Worm (Caenorhabditis elegans) whole organism, L2 larva: Measurements from ENCODE around the gene oac-38.

ENCODE experiments used
- R02D3.7 ChIP-seq: fragments of 150-350 bp; optimal IDR thresholded peaks from 2 replicates; lab custom pipeline; 2014; ENCODE audit warnings: missing biosample characterization, missing genetic modification characterization
- ZK546.5 ChIP-seq: sonication (generic microtip); optimal IDR thresholded peaks from 2 replicates; lab custom pipeline; 2017; ENCODE audit warnings: missing biosample characterization, missing genetic modification characterization
- alr-1 ChIP-seq: fragments of 150-350 bp; optimal IDR thresholded peaks from 2 replicates; lab custom pipeline; 2014; ENCODE audit warnings: missing biosample characterization, missing genetic modification characterization
- aly-2 ChIP-seq: fragments of 150-350 bp; optimal IDR thresholded peaks from 2 replicates; lab custom pipeline; 2014; ENCODE audit warnings: missing biosample characterization, missing genetic modification characterization
- ama-1 ChIP-seq: fragments of 150-350 bp; optimal IDR thresholded peaks from 2 replicates; lab custom pipeline; 2018; ENCODE audit warnings: inconsistent platforms
- ceh-82 ChIP-seq: fragments of 150-350 bp; optimal IDR thresholded peaks from 2 replicates; lab custom pipeline; 2014; ENCODE audit warnings: missing biosample characterization, missing genetic modification characterization
- lin-13 ChIP-seq: fragments of 150-350 bp; optimal IDR thresholded peaks from 2 replicates; lab custom pipeline; 2014; ENCODE audit warnings: missing biosample characterization, missing genetic modification reagents, missing genetic modification characterization
- mdl-1 ChIP-seq, 2 experiments: fragments of 150-350 bp in 1 of 2; sonication (generic microtip) in 1 of 2; optimal IDR thresholded peaks; 2 replicates each; lab custom pipeline; 2017; ENCODE audit warnings: missing biosample characterization in 2 of 2, missing genetic modification characterization in 2 of 2
- nhr-11 ChIP-seq: fragments of 150-350 bp; optimal IDR thresholded peaks from 2 replicates; lab custom pipeline; 2014; ENCODE audit warnings: missing biosample characterization, missing genetic modification characterization
- nhr-23 ChIP-seq: fragments of 150-350 bp; optimal IDR thresholded peaks from 2 replicates; lab custom pipeline; 2014; ENCODE audit warnings: missing biosample characterization, missing genetic modification reagents, missing genetic modification characterization
- nhr-25 ChIP-seq: fragments of 150-350 bp; sonication (generic microtip); optimal IDR thresholded peaks from 3 replicates; lab custom pipeline; 2014; ENCODE audit warnings: missing biosample characterization, missing genetic modification characterization
- zag-1 ChIP-seq: fragments of 150-350 bp; optimal IDR thresholded peaks from 2 replicates; lab custom pipeline; 2014; ENCODE audit warnings: missing biosample characterization, missing genetic modification characterization
- ztf-4 ChIP-seq: fragments of 150-350 bp; optimal IDR thresholded peaks from 2 replicates; lab custom pipeline; 2014; ENCODE audit warnings: missing biosample characterization, missing genetic modification characterization

DNA sequence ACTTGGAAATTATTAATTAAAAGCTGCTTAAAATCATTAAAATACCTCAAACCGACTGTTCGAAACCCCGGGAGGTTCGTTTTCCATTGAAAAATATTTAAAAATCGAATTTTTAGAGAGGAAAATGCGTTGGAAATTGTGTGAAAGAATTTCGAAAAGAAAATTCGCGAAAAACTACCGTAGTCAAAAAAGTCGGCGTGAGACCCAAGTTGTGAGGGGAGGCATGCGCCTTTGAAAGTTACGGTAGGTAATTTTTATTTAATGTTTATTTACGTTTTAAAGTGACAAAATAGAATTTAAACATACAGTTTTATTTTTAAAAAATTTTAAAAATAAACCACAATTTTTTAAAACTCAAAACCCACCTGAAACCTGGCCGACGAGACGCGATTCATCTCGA, 37.6 kb downstream of the oac-38 start:
- TF ChIP-seq ceh-82 (tag; lab: Kevin White, UChicago): no peak
- no peak for TF ChIP-seq nhr-23 (tag; lab: Kevin White, UChicago)
- no peak for TF ChIP-seq aly-2 (tag; lab: Kevin White, UChicago)
- no peak for TF ChIP-seq mdl-1 (tag; optimal IDR thresholded peaks at IDR 0.05; lab: Kevin White, UChicago)
- TF ChIP-seq ama-1 (lab: Kevin White, UChicago): no peak
- TF ChIP-seq nhr-25 (tag; lab: Kevin White, UChicago): no peak
- TF ChIP-seq R02D3.7 (tag; lab: Kevin White, UChicago): no peak
- no peak for TF ChIP-seq ztf-4
- no peak for TF ChIP-seq ZK546.5 (tag; lab: Kevin White, UChicago)
- no peak for TF ChIP-seq alr-1 (tag; lab: Kevin White, UChicago)
- TF ChIP-seq lin-13 (GFP tag; lab: Kevin White, UChicago): no peak
- TF ChIP-seq zag-1 (tag; lab: Kevin White, UChicago): no peak
- no peak for TF ChIP-seq nhr-11 (tag; lab: Kevin White, UChicago)
